Fruit fly (Drosophila melanogaster) Kc167 (cell line): ENCODE results near the gene ort.

Experiments used
- Myc ChIP-seq: fragments of >200 bp; optimal IDR thresholded peaks from 2 replicates; lab custom pipeline; 2017; ENCODE audit warnings: missing external identifiers
- Sin3A ChIP-seq: fragments of >200 bp; optimal IDR thresholded peaks from 2 replicates; lab custom pipeline; 2018; ENCODE audit warnings: missing external identifiers
- h ChIP-seq: fragments of >200 bp; optimal IDR thresholded peaks from 3 replicates; lab custom pipeline; 2018; ENCODE audit warnings: missing external identifiers
- insv ChIP-seq: fragments of >200 bp; optimal IDR thresholded peaks from 3 replicates; lab custom pipeline; 2018; ENCODE audit warnings: missing external identifiers
- psq ChIP-seq: fragments of >200 bp; optimal IDR thresholded peaks from 2 replicates; lab custom pipeline; 2017; ENCODE audit warnings: missing external identifiers
- ttk ChIP-seq: sonication (Bioruptor generic); optimal IDR thresholded peaks from 2 replicates; lab custom pipeline; 2017; ENCODE audit warnings: missing external identifiers

The ort gene

DNA sequence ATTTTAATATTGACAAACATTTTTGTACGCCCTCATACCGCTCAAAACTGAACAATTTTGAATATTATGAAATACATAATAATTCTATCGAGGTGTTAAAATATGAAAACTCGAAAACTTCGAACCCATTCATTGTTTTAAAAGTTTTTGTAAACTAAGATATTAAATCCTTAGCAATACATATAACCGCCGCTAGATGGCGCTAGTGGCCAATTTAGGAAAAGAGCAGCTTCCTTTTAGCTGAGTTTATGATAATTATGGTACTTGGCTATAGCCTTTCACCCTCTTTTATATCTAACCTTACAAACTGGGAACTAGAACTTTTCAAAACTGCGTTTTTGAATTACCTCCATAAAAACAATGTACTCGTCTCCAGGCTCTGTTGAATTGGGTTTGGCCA is 2.3 kb upstream of the ort start:
- TF ChIP-seq h (lab: Kevin White, UChicago) (no peak), Sin3A (no peak), Myc (lab: Kevin White, UChicago) (no peak), ttk (lab: Kevin White, UChicago) (no peak), insv (no peak), psq (no peak)

DNA sequence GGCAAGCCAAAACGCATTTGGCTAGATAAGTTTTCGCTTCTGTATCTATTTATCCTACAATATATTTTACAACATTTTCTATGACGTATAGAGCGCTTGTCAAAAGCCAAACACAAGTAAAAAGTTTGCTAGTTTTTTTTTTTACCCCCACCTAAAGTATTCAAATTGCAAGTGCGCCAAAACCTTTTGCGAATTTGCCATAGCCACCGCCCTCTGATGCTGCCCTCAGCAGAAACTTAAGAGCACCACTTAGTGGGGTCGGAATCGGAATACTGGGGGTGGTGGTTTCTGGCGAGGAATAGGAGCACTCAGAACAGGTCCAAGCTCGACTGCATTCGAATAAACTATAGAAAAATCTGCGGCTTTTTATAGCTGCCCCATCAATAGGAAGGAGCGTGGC is 1.8 kb upstream of the ort start, which contains the start of gene CG6184:
TSS of gene CG6184 (minus strand) at position 101 of the 400 bp plus-strand sequence.
- TF ChIP-seq h (lab: Kevin White, UChicago) (no peak), Myc (lab: Kevin White, UChicago) (no peak), ttk (lab: Kevin White, UChicago) (no peak), insv (no peak), Sin3A (no peak), psq (no peak)

DNA sequence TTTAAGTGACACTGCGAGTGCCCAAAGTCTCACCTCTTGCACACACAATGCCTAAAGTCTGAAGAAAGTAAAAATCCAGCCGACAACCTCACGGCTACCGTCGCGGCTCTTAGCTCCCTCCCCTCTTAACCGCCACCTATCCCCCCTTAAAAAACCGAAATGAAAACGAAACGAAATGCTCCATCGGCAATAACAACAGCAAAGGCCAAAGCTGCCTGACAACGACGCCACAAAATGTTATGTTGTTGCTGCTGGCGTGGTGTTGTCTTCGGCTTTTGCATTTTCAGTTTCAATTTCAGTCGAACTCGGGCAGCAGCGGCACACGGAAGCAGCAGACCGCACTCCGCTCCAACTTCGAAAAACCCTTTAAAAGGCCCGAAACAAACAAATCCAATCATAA is 5.2 kb downstream of the ort start, which contains the start of gene CG7432:
TSS of gene CG7432 (plus strand) at position 295 of the 400 bp plus-strand sequence.
- TF ChIP-seq Myc (lab: Kevin White, UChicago) = no peak

DNA sequence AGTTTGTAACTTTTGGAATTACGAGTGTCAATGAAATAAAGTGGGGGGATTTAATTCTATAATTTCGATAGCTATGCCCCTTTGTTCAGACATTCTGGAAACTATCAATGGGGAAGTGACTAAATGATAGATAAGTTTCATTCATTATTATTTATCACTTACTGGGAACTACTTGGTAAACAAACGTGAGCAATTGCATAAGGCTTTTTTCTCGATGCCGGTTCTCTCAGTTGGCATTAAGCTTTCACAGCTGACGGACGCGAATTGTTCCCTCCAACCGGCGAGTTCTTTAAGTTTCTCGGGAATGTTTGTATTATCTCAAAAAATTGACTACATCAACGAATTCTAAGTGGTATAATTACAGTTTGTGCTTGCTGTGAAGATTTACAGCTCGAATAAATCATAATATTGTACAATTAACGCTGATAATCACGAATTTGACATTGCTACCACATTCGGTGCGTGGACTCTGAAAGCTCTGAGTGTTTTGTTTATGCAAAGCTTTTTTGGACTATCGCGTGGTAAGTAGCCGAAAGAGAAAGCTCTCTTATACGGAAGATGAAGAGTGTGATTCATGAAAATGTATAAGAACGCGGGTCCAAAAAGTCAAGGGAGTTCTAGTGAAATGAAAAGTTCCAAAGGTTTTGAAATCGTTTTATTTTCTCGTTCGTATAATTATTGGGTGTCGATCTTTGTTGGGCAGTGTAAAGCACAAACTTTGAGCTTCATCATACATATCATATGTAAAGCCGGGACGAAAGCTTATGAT is 11.9 kb downstream of the ort start, which contains the start of gene Naam:
TSS of gene Naam (plus strand) at position 228 of the 769 bp plus-strand sequence.
- no peak for TF ChIP-seq h (lab: Kevin White, UChicago)
- no peak for TF ChIP-seq Myc (lab: Kevin White, UChicago)
- TF ChIP-seq psq = no peak
- TF ChIP-seq insv = no peak
- TF ChIP-seq ttk (lab: Kevin White, UChicago) = no peak
- no peak for TF ChIP-seq Sin3A

DNA sequence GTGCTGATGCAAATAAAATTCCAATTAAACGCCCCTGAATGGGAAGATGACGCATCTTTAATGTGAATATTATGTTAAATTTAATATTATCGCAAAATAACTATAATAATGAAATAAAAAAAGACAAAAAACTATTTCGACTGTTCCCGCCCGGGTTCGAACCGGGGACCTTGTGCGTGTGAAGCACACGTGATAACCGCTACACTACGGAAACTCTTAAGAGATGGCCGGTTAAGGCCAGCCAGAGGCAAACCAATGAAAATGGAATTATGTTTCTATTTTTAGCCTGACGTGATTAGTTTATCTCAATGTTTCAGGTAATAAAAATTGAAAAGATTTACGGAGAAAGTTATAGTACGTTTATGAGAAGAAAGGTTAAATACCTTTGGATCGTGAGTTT is 12.6 kb downstream of the ort start:
- TF ChIP-seq Sin3A = no peak
- TF ChIP-seq insv = no peak
- TF ChIP-seq h (lab: Kevin White, UChicago) = no peak
- no peak for TF ChIP-seq ttk (lab: Kevin White, UChicago)
- no peak for TF ChIP-seq psq
- no peak for TF ChIP-seq Myc (lab: Kevin White, UChicago)

DNA sequence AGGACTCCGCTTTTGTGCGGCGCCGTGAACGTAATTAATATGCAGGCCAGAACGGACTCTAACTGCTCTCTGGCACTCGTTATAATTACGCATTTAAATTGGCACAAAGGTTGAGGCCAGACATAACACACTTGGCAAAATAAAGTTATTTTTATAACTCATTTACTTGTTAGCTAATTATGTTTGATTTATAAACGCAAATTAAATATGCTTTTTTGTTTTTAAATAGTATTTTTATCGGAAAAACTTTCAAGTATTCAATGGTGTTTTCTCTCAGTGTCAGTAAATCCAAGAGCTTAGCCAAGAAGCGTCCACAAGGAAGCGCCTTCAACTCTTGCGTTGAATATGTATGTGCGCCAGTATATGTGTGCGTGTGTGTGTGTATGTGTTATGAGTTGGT is 13.4 kb downstream of the ort start:
- TF ChIP-seq ttk (lab: Kevin White, UChicago) (no peak), Sin3A (no peak), psq (no peak), insv (no peak), Myc (lab: Kevin White, UChicago) (no peak), h (lab: Kevin White, UChicago) (no peak)

DNA sequence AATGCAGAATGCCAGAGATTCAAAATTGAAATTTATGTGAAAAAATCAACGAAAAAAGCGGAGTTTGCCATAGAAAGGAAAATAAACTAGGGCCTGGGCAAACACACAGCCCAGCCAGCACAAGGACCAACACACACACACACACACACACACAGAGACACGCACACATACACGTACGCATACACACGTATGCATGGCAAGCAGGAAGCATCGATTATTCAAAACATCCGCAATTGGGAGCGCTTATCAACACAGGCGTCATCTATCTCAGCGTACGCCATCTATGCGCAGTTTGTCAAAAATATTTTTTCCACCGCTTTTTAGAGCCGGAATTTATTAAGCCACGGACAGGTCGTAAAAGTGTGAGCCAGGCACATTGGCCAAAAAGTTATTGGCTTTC is 20.3 kb downstream of the ort start:
- no peak for TF ChIP-seq h (lab: Kevin White, UChicago)
- no peak for TF ChIP-seq insv
- TF ChIP-seq Sin3A = no peak
- no peak for TF ChIP-seq Myc (lab: Kevin White, UChicago)
- no peak for TF ChIP-seq psq
- no peak for TF ChIP-seq ttk (lab: Kevin White, UChicago)

DNA sequence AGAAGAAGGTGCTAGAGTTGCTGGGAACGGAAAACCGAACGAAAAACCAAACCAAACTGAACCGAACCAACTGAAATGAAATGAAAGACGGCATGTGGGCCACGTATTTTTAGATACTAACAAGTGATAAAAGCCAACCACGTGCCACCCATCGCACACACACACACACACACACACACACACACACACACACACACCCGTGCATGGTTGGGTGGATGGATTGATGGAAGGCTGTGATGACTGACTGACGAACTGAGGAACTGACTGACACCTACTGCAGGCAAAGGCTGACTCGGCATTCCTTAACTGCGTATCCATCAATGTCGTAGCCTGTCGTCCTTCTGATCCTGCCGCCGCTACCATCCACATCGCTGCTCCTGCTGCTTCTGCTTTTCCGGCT is 22.9 kb downstream of the ort start:
- TF ChIP-seq Myc (lab: Kevin White, UChicago) (no peak), ttk (lab: Kevin White, UChicago) (no peak), psq (no peak), insv (no peak), h (lab: Kevin White, UChicago) (no peak), Sin3A (no peak)

DNA sequence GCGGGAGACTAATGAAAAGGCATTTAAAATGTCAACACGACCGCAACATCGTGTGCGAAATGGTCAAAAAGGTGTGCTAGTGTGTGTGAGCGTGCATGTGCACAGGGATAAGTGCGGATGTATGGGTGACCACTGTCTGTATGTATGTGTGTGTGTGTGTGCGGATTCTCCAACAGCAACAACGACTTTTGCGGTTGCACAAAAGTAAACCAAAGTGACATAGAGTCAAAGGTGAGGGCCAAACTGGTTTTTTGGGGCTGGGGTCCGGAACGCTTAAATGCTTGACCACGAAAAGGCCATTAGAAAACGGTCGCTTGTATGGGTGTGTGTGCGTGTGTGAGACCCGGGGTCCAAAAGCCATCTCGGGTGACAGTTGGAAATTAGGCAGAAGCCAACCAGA is 43.9 kb downstream of the ort start:
- TF ChIP-seq insv (no peak), Sin3A (no peak), Myc (lab: Kevin White, UChicago) (no peak), h (lab: Kevin White, UChicago) (no peak)
